Fruit fly (Drosophila melanogaster): Measurements from ENCODE around the gene Npc1a.

Gene Npc1a

DNA sequence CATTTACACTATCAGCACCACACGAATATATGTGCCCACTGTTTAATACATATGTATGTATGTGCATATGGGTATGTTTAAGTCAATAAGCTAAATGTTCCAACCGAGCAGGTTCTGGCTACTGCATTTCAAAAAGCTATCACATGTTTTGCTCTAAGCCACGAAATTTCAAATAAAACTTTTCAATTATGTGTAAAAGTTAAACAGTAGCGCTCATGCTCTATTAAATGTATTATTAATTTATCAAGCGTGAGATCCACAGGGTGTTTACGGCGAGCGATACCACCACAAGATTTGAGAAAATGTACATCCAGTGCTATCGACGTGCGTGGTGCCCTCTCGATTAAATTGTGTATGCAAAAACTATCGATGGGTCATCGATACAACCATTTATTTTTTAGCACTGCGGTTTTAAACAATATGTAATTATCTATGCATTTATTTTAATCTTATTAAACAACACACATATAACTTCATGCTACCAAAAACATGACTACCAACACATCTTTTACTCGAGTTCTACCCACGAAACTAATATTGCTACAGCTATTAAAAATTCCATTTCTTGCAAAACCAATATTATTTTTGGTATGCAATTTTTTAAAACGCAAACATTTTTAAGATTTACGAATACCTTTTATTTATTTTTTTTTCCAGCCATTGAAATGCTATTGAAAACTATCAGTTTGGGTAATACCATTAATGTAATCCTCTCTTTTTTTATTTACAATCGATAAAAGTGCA lies 39.9 kb upstream of the Npc1a start, which contains the start of gene Pten (continued):
- TF ChIP-seq chm (GFP tag; IDR thresholded peaks at IDR 0.05) (no peak), CG32767 (GFP tag; IDR thresholded peaks at IDR 0.05) (peak; percentile 78), CG2120 (GFP tag; optimal IDR thresholded peaks at IDR 0.05) (peak; percentile 37), inv (GFP tag; IDR thresholded peaks at IDR 0.05; ENCODE audit: partially characterized antibody) (peak; percentile 83), Hey (tag; optimal IDR thresholded peaks at IDR 0.05) (no peak), zfh2 (GFP tag; optimal IDR thresholded peaks at IDR 0.05) (peak; percentile 43), CG32532 (GFP tag; IDR thresholded peaks at IDR 0.05) (peak; percentile 62; the same call in 1 of the 2 replicates), CG7745 (tag; optimal IDR thresholded peaks at IDR 0.05) (no peak), seq (GFP tag; IDR thresholded peaks at IDR 0.05) (0 out of 2 replicates have a peak, but pooled peaks have one; percentile 35), zf30C (GFP tag; optimal IDR thresholded peaks at IDR 0.05) (no peak), zen (tag; optimal IDR thresholded peaks at IDR 0.05) (peak; percentile 77), gsb-n (tag; optimal IDR thresholded peaks at IDR 0.05) (no peak), ERR (GFP tag; optimal IDR thresholded peaks at IDR 0.05) (peak; percentile 9), chif (GFP tag; optimal IDR thresholded peaks at IDR 0.05) (peak; percentile 26 to 43), CG6272 (GFP tag; IDR thresholded peaks at IDR 0.05) (no peak), kni (GFP tag; optimal IDR thresholded peaks at IDR 0.05) (no peak), CG17186 (GFP tag; optimal IDR thresholded peaks at IDR 0.05) (peak; percentile 44), ttk (GFP tag; IDR thresholded peaks at IDR 0.05) (no peak), CG9609 (GFP tag; optimal IDR thresholded peaks at IDR 0.05) (peak; percentile 16), trh (GFP tag; optimal IDR thresholded peaks at IDR 0.05) (peak; percentile 16), schlank (tag; optimal IDR thresholded peaks at IDR 0.05) (no peak), wdn (GFP tag; IDR thresholded peaks at IDR 0.05) (0 out of 2 replicates have a peak, but pooled peaks have one; percentile 21), CG11723 (GFP tag; optimal IDR thresholded peaks at IDR 0.05) (no peak), Vsx1 (GFP tag; optimal IDR thresholded peaks at IDR 0.05) (no peak), bowl (GFP tag; IDR thresholded peaks at IDR 0.05) (no peak), Doc3 (GFP tag; IDR thresholded peaks at IDR 0.05; ENCODE audit: partially characterized antibody) (peak; percentile 66; the same call in 2 of the 3 replicates), Adf1 (GFP tag; IDR thresholded peaks at IDR 0.05) (no peak), CG18262 (tag; optimal IDR thresholded peaks at IDR 0.05) (peak; percentile 84), so (GFP tag; IDR thresholded peaks at IDR 0.05) (no peak), HLHmδ (GFP tag; optimal IDR thresholded peaks at IDR 0.05) (no peak), CG42726 (GFP tag; IDR thresholded peaks at IDR 0.05; ENCODE audit: partially characterized antibody) (peak; percentile 82; the same call in 1 of the 2 replicates), fd64A (GFP tag; optimal IDR thresholded peaks at IDR 0.05) (no peak), NFAT (GFP tag; IDR thresholded peaks at IDR 0.05) (no peak), jing (GFP tag; optimal IDR thresholded peaks at IDR 0.05) (no peak), Deaf1 (tag; optimal IDR thresholded peaks at IDR 0.05) (no peak), CG18764 (GFP tag; optimal IDR thresholded peaks at IDR 0.05) (peak; percentile 100), CG7556 (GFP tag; optimal IDR thresholded peaks at IDR 0.05) (peak; percentile 61), cas (GFP tag; IDR thresholded peaks at IDR 0.05) (no peak), CG7372 (GFP tag; IDR thresholded peaks at IDR 0.05) (peak; percentile 47; the same call in 1 of the 2 replicates), CG7357 (GFP tag; IDR thresholded peaks at IDR 0.05) (no peak; the same call in 2 of the 3 replicates), CG9797 (GFP tag; optimal IDR thresholded peaks at IDR 0.05) (no peak), lov (optimal IDR thresholded peaks at IDR 0.05) (no peak), lov (GFP tag; IDR thresholded peaks at IDR 0.05) (no peak), CG11504 (tag; optimal IDR thresholded peaks at IDR 0.05) (no peak), CG2129 (GFP tag; IDR thresholded peaks at IDR 0.05; ENCODE audit: partially characterized antibody) (peak; percentile 73), Max (GFP tag; optimal IDR thresholded peaks at IDR 0.05) (peak; percentile 79), dimm (GFP tag; IDR thresholded peaks at IDR 0.05) (no peak), Atf-2 (GFP tag; optimal IDR thresholded peaks at IDR 0.05) (peak; percentile 52), CG8281 (tag; optimal IDR thresholded peaks at IDR 0.05) (no peak), tin (GFP tag; optimal IDR thresholded peaks at IDR 0.05) (peak; percentile 50)
